Fruit fly (Drosophila melanogaster): ENCODE data around the gene CG18417.

Gene CG18417

dm6 chr3L:7381359-7381976 lies 18.4 kb upstream of the CG18417 start, which contains the start of the genes SMSr and smid (continued):
- TF ChIP-seq CG8765 (GFP tag; IDR thresholded peaks at IDR 0.05) (peak; percentile 52; the same call in 1 of the 2 replicates), Optix (GFP tag; IDR thresholded peaks at IDR 0.05) (no peak), kay (GFP tag; optimal IDR thresholded peaks at IDR 0.05) (peak; percentile 8), CG10462 (GFP tag; optimal IDR thresholded peaks at IDR 0.05) (no peak), gt (GFP tag; IDR thresholded peaks at IDR 0.05) (no peak), CG12104 (GFP tag; optimal IDR thresholded peaks at IDR 0.05) (no peak), Sox102F (GFP tag; optimal IDR thresholded peaks at IDR 0.05) (no peak), HLH3B (GFP tag; IDR thresholded peaks at IDR 0.05) (0 out of 2 replicates have a peak, but pooled peaks have one; percentile 22), Oli (tag; optimal IDR thresholded peaks at IDR 0.05) (peak; percentile 46), CoRest (tag; optimal IDR thresholded peaks at IDR 0.05) (peak; percentile 79), az2 (GFP tag; optimal IDR thresholded peaks at IDR 0.05) (peak; percentile 45), mam (GFP tag; optimal IDR thresholded peaks at IDR 0.05) (peak; percentile 66), Vsx1 (GFP tag; optimal IDR thresholded peaks at IDR 0.05) (peak; percentile 26), sisA (GFP tag; IDR thresholded peaks at IDR 0.05) (peak; percentile 48; the same call in 1 of the 2 replicates), C15 (GFP tag; IDR thresholded peaks at IDR 0.05) (no peak), E2f1 (GFP tag; IDR thresholded peaks at IDR 0.05) (no peak), CG10431 (GFP tag; optimal IDR thresholded peaks at IDR 0.05) (no peak), CG3281 (GFP tag; optimal IDR thresholded peaks at IDR 0.05) (peak; percentile 44), CG1832 (GFP tag; optimal IDR thresholded peaks at IDR 0.05) (peak; percentile 80), onecut (GFP tag; IDR thresholded peaks at IDR 0.05) (no peak), CG2889 (GFP tag; IDR thresholded peaks at IDR 0.05) (no peak), PHDP (tag; optimal IDR thresholded peaks at IDR 0.05) (peak; percentile 60), CG10654 (GFP tag; optimal IDR thresholded peaks at IDR 0.05) (peak; percentile 38), Sin3A (optimal IDR thresholded peaks at IDR 0.05) (peak; percentile 98), tll (GFP tag; optimal IDR thresholded peaks at IDR 0.05) (peak; percentile 80 to 96), CG4282 (GFP tag; optimal IDR thresholded peaks at IDR 0.05) (no peak), CG16779 (GFP tag; IDR thresholded peaks at IDR 0.05) (no peak), gsb (GFP tag; IDR thresholded peaks at IDR 0.05) (no peak), grn (GFP tag; optimal IDR thresholded peaks at IDR 0.05) (peak; percentile 49), Dad (GFP tag; optimal IDR thresholded peaks at IDR 0.05) (no peak), Xrp1 (GFP tag; IDR thresholded peaks at IDR 0.05) (peak; percentile 65), gcm (GFP tag; optimal IDR thresholded peaks at IDR 0.05) (peak; percentile 54), bowl (GFP tag; IDR thresholded peaks at IDR 0.05) (no peak), pfk (GFP tag; optimal IDR thresholded peaks at IDR 0.05) (peak; percentile 26), mld (GFP tag; IDR thresholded peaks at IDR 0.05; ENCODE audit: partially characterized antibody) (peak; percentile 80), trem (tag; optimal IDR thresholded peaks at IDR 0.05) (peak; percentile 85), Myb (GFP tag; optimal IDR thresholded peaks at IDR 0.05) (peak; percentile 24), tap (tag; optimal IDR thresholded peaks at IDR 0.05) (no peak), ash1 (GFP tag; optimal IDR thresholded peaks at IDR 0.05) (no peak), twi (tag; optimal IDR thresholded peaks at IDR 0.05) (peak; percentile 42), CG13624 (GFP tag; optimal IDR thresholded peaks at IDR 0.05) (peak; percentile 43), her (GFP tag; optimal IDR thresholded peaks at IDR 0.05) (no peak), lola (GFP tag; optimal IDR thresholded peaks at IDR 0.05) (peak in 2 of 3 experiments; percentile 61 to 65), CG5245 (GFP tag; optimal IDR thresholded peaks at IDR 0.05) (no peak), fd64A (GFP tag; optimal IDR thresholded peaks at IDR 0.05) (no peak), CG7556 (GFP tag; optimal IDR thresholded peaks at IDR 0.05) (peak; percentile 44), CG2129 (GFP tag; IDR thresholded peaks at IDR 0.05; ENCODE audit: partially characterized antibody) (peak; percentile 71; the same call in 1 of the 2 replicates), seq (GFP tag; IDR thresholded peaks at IDR 0.05) (no peak), CG12659 (GFP tag; optimal IDR thresholded peaks at IDR 0.05) (peak; percentile 71), amos (GFP tag; IDR thresholded peaks at IDR 0.05; ENCODE audit: partially characterized antibody) (peak; percentile 82)

Data from whole organism, embryonic.